Worm (Caenorhabditis elegans) whole organism, L3 larva: ENCODE measurements around the gene F14D12.1.
A peak's percentile ranks its signal among the peaks of the same experiment; 100 is the strongest.

Experiments
- aly-2 ChIP-seq: fragments of 150-350 bp; optimal IDR thresholded peaks from 2 replicates; lab custom pipeline; 2014; ENCODE audit warnings: missing biosample characterization, missing genetic modification characterization
- ama-1 ChIP-seq: fragments of 150-350 bp; optimal IDR thresholded peaks from 2 replicates; lab custom pipeline; 2018
- ceh-16 ChIP-seq: sonication (generic microtip); optimal IDR thresholded peaks from 2 replicates; lab custom pipeline; 2017; ENCODE audit warnings: missing biosample characterization, missing genetic modification characterization
- ceh-28 ChIP-seq: fragments of 150-350 bp; optimal IDR thresholded peaks from 2 replicates; lab custom pipeline; 2014; ENCODE audit warnings: missing biosample characterization, missing genetic modification reagents, missing genetic modification characterization
- ceh-82 ChIP-seq: fragments of 150-350 bp; optimal IDR thresholded peaks from 2 replicates; lab custom pipeline; 2014; ENCODE audit warnings: missing biosample characterization, missing genetic modification characterization
- daf-12 ChIP-seq: fragments of 150-350 bp; optimal IDR thresholded peaks from 2 replicates; lab custom pipeline; 2014; ENCODE audit warnings: missing biosample characterization, missing genetic modification reagents, missing genetic modification characterization
- egl-27 ChIP-seq: sonication (generic microtip); optimal IDR thresholded peaks from 4 replicates; lab custom pipeline; 2017; ENCODE audit warnings: missing biosample characterization, missing genetic modification reagents, missing genetic modification characterization
- egl-5 ChIP-seq: fragments of 150-350 bp; optimal IDR thresholded peaks from 2 replicates; lab custom pipeline; 2017; ENCODE audit warnings: missing biosample characterization, missing genetic modification reagents, missing genetic modification characterization, inconsistent platforms
- elt-2 ChIP-seq: sonication (generic microtip); optimal IDR thresholded peaks from 2 replicates; lab custom pipeline; 2016; ENCODE audit warnings: missing genetic modification reagents, mild to moderate bottlenecking, missing genetic modification characterization, missing compliant biosample characterization
- elt-3 ChIP-seq, 3 experiments: fragments of 150-350 bp in 1 of 3; sonication (generic microtip) in 2 of 3; optimal IDR thresholded peaks; 2 replicates in 2 of 3; 4 replicates in 1 of 3; lab custom pipeline; 2014 to 2017; ENCODE audit warnings: missing biosample characterization in 3 of 3, missing genetic modification characterization in 3 of 3
- eor-1 ChIP-seq, 2 experiments: fragments of 150-350 bp; optimal IDR thresholded peaks; 2 replicates each; lab custom pipeline; 2014 to 2018; ENCODE audit warnings: missing biosample characterization in 2 of 2, missing genetic modification characterization in 2 of 2
- fkh-10 ChIP-seq: sonication (generic microtip); optimal IDR thresholded peaks from 2 replicates; lab custom pipeline; 2017; ENCODE audit warnings: missing biosample characterization, missing genetic modification reagents, missing genetic modification characterization
- fkh-2 ChIP-seq: fragments of 150-350 bp; optimal IDR thresholded peaks from 2 replicates; lab custom pipeline; 2014; ENCODE audit warnings: missing biosample characterization, missing genetic modification reagents, missing genetic modification characterization
- fos-1 ChIP-seq: fragments of 150-350 bp; optimal IDR thresholded peaks from 2 replicates; lab custom pipeline; 2014; ENCODE audit warnings: missing biosample characterization, missing genetic modification characterization
- hmg-11 ChIP-seq: sonication (generic microtip); optimal IDR thresholded peaks from 2 replicates; lab custom pipeline; 2016; ENCODE audit warnings: missing genetic modification characterization, missing compliant biosample characterization
- jun-1 ChIP-seq: fragments of 150-350 bp; optimal IDR thresholded peaks from 2 replicates; lab custom pipeline; 2014; ENCODE audit warnings: missing biosample characterization, missing genetic modification reagents, missing genetic modification characterization
- lin-15B ChIP-seq: fragments of 150-350 bp; optimal IDR thresholded peaks from 2 replicates; lab custom pipeline; 2014; ENCODE audit warnings: missing biosample characterization, missing genetic modification characterization
- lin-39 ChIP-seq: fragments of 150-350 bp; optimal IDR thresholded peaks from 2 replicates; lab custom pipeline; 2018; ENCODE audit warnings: missing biosample characterization, missing genetic modification reagents, missing genetic modification characterization
- lsy-12 ChIP-seq: sonication (generic microtip); optimal IDR thresholded peaks from 2 replicates; lab custom pipeline; 2016; ENCODE audit warnings: mild to moderate bottlenecking, missing genetic modification characterization, missing compliant biosample characterization
- mdl-1 ChIP-seq: fragments of 150-350 bp; optimal IDR thresholded peaks from 2 replicates; lab custom pipeline; 2014; ENCODE audit warnings: missing biosample characterization, missing genetic modification characterization
- mml-1 ChIP-seq: fragments of 150-350 bp; sonication (generic microtip); optimal IDR thresholded peaks from 3 replicates; lab custom pipeline; 2014; ENCODE audit warnings: missing biosample characterization, missing genetic modification characterization
- nfya-1 ChIP-seq: sonication (generic microtip); optimal IDR thresholded peaks from 2 replicates; lab custom pipeline; 2017; ENCODE audit warnings: missing genetic modification characterization, mild to moderate bottlenecking, missing compliant biosample characterization, antibody characterized with exemption, moderate library complexity; ENCODE audit not compliant: insufficient read depth
- nhr-12 ChIP-seq: fragments of 150-350 bp; optimal IDR thresholded peaks from 2 replicates; lab custom pipeline; 2014; ENCODE audit warnings: missing biosample characterization, missing genetic modification characterization
- nhr-237 ChIP-seq: fragments of 150-350 bp; optimal IDR thresholded peaks from 2 replicates; lab custom pipeline; 2014; ENCODE audit warnings: missing biosample characterization, missing genetic modification characterization
- nhr-43 ChIP-seq: sonication (generic microtip); optimal IDR thresholded peaks from 2 replicates; lab custom pipeline; 2016; ENCODE audit warnings: mild to moderate bottlenecking, missing genetic modification characterization, missing compliant biosample characterization; ENCODE audit not compliant: poor library complexity, severe bottlenecking
- nhr-67 ChIP-seq: fragments of 150-350 bp; optimal IDR thresholded peaks from 2 replicates; lab custom pipeline; 2014; ENCODE audit warnings: missing biosample characterization, missing genetic modification characterization
- nhr-76 ChIP-seq: fragments of 150-350 bp; sonication (generic microtip); optimal IDR thresholded peaks from 5 replicates; lab custom pipeline; 2014; ENCODE audit warnings: missing biosample characterization, missing genetic modification characterization
- nhr-77 ChIP-seq: fragments of 150-350 bp; optimal IDR thresholded peaks from 2 replicates; lab custom pipeline; 2014; ENCODE audit warnings: missing biosample characterization, missing genetic modification characterization
- pha-4 ChIP-seq: fragments of 150-350 bp; optimal IDR thresholded peaks from 2 replicates; lab custom pipeline; 2014; ENCODE audit warnings: missing biosample characterization, missing genetic modification reagents, missing genetic modification characterization
- pqm-1 ChIP-seq: fragments of 150-350 bp; optimal IDR thresholded peaks from 2 replicates; lab custom pipeline; 2017; ENCODE audit warnings: missing biosample characterization, missing genetic modification characterization, inconsistent platforms
- sea-2 ChIP-seq: fragments of 150-350 bp; sonication (generic microtip); optimal IDR thresholded peaks from 4 replicates; lab custom pipeline; 2014; ENCODE audit warnings: missing biosample characterization, missing genetic modification reagents, missing genetic modification characterization
- skn-1 ChIP-seq: fragments of 150-350 bp; optimal IDR thresholded peaks from 2 replicates; lab custom pipeline; 2014; ENCODE audit warnings: missing biosample characterization, missing genetic modification characterization
- tbx-2 ChIP-seq: sonication (generic microtip); optimal IDR thresholded peaks from 2 replicates; lab custom pipeline; 2016; ENCODE audit warnings: mild to moderate bottlenecking, missing genetic modification characterization, missing compliant biosample characterization

F14D12.1 gene

ce11 chrX:5592517-5593183, 10.9 kb upstream of the F14D12.1 start, which contains the start of gene unc-97:
unc-97 (plus strand) TSS chrX:5593133.
- TF ChIP-seq pha-4 (tag; lab: Kevin White, UChicago) (peak; percentile 2), mml-1 (tag; lab: Kevin White, UChicago) (no peak)

ce11 chrX:5599224-5599623, 4.3 kb upstream of the F14D12.1 start, which contains the start of gene sulp-2:
sulp-2 (minus strand) TSS chrX:5599330.
- TF ChIP-seq daf-12 (tag; lab: Kevin White, UChicago) (no peak), eor-1 (tag; optimal IDR thresholded peaks at IDR 0.05; lab: Kevin White, UChicago) (no peak), nhr-237 (tag; lab: Kevin White, UChicago) (no peak), nfya-1 (tag; lab: Kevin White, UChicago) (no peak), fkh-2 (tag; lab: Kevin White, UChicago) (no peak), lin-15B (no peak), elt-2 (tag; lab: Kevin White, UChicago) (peak; percentile 35), mdl-1 (tag; lab: Kevin White, UChicago) (no peak), pqm-1 (peak; percentile 52), aly-2 (tag; lab: Kevin White, UChicago) (no peak)

ce11 chrX:5605049-5605448, 1.5 kb downstream of the F14D12.1 start:
- TF ChIP-seq nfya-1 (tag; lab: Kevin White, UChicago) (no peak), nhr-43 (tag; lab: Kevin White, UChicago) (peak; percentile 45), tbx-2 (tag; lab: Kevin White, UChicago) (no peak)

- TF ChIP-seq nhr-67 = no peak
- TF ChIP-seq ceh-16 (tag; lab: Kevin White, UChicago) = no peak
- TF ChIP-seq fos-1 (tag; lab: Kevin White, UChicago) = no peak
- no peak for TF ChIP-seq nhr-77 (tag; lab: Kevin White, UChicago)
- TF ChIP-seq pha-4 (tag; lab: Kevin White, UChicago) = no peak
- TF ChIP-seq ama-1 (lab: Kevin White, UChicago) = no peak
- no peak for TF ChIP-seq egl-5 (tag; lab: Kevin White, UChicago)
- TF ChIP-seq skn-1 = no peak
- TF ChIP-seq daf-12 (tag; lab: Kevin White, UChicago) = no peak
- no peak for TF ChIP-seq aly-2 (tag; lab: Kevin White, UChicago)
- TF ChIP-seq egl-27 (tag; lab: Kevin White, UChicago) = no peak
- TF ChIP-seq lin-39 = no peak
- no peak for TF ChIP-seq pqm-1
- TF ChIP-seq hmg-11 = no peak
- no peak for TF ChIP-seq nhr-12 (tag; lab: Kevin White, UChicago)
- TF ChIP-seq tbx-2 (tag; lab: Kevin White, UChicago) = no peak
- TF ChIP-seq fkh-10 (GFP tag; lab: Kevin White, UChicago) = no peak
Observed at ce11 chrX:5611155-5611554, 7.6 kb downstream of the F14D12.1 start, which contains the start of gene octr-1. octr-1 (minus strand) TSS chrX:5611255.

- TF ChIP-seq pha-4 (tag; lab: Kevin White, UChicago) (no peak), fos-1 (tag; lab: Kevin White, UChicago) (no peak), elt-3 (tag; optimal IDR thresholded peaks at IDR 0.05; lab: Kevin White, UChicago) (no peak), skn-1 (no peak), sea-2 (GFP tag; lab: Kevin White, UChicago) (no peak), ceh-82 (tag; lab: Kevin White, UChicago) (no peak), lin-39 (no peak), jun-1 (tag; lab: Kevin White, UChicago) (no peak), ceh-28 (tag; lab: Kevin White, UChicago) (no peak), nfya-1 (tag; lab: Kevin White, UChicago) (no peak), egl-5 (tag; lab: Kevin White, UChicago) (no peak), nhr-76 (tag; lab: Kevin White, UChicago) (no peak), lsy-12 (tag; lab: Kevin White, UChicago) (no peak), ceh-16 (tag; lab: Kevin White, UChicago) (no peak)
Observed at ce11 chrX:5616000-5616399, 12.4 kb downstream of the F14D12.1 start.
